Fruit fly (Drosophila melanogaster): ENCODE measurements around the gene Mon1.

Mon1 gene

DNA sequence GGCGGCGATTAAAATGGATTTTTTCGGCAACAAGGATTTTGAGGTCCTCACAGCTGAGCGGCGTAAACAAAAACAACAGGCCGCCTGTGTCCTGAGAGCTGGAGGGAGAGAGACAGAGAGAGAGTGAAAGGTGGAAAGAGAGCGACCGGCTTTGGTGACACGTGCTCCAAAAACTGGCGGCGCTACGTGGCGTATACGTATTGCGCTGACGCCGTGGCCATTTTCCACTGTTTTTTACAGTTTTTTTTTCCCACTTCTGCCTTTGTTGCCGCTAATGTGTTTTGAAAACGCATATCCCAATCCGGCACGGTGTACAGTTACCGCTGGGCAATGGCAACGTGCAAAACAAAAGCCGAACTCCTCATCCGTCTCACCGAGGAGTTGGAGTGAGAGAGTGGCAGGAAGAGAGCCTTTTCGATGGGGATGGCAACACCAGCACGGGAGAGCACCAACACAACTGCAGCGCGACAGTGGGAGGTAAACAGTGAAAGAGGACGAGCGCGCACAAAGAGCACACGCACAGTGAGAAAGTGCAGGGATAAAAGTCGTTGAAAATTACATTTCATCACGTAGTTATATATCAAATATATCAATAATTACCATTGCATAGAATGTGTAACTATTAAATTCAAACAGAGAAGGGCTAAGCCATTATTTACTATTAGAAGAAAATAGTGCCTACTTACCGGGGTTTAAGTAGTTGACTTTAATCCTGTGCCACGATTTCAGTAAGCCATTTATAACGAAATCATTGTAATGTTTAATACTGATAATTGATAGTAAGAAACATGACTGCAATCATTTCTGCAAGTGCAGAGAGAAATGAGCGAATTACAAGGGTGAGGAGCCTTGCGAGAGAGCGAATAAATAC is 29.8 kb upstream of the Mon1 start:
- no peak for TF ChIP-seq insv (optimal IDR thresholded peaks at IDR 0.05)
- TF ChIP-seq Myc (optimal IDR thresholded peaks at IDR 0.05): no peak
- TF ChIP-seq ttk (optimal IDR thresholded peaks at IDR 0.05): no peak
- no peak for TF ChIP-seq Sin3A (optimal IDR thresholded peaks at IDR 0.05)
- no peak for TF ChIP-seq psq (optimal IDR thresholded peaks at IDR 0.05)
- no peak for TF ChIP-seq h (optimal IDR thresholded peaks at IDR 0.05)

DNA sequence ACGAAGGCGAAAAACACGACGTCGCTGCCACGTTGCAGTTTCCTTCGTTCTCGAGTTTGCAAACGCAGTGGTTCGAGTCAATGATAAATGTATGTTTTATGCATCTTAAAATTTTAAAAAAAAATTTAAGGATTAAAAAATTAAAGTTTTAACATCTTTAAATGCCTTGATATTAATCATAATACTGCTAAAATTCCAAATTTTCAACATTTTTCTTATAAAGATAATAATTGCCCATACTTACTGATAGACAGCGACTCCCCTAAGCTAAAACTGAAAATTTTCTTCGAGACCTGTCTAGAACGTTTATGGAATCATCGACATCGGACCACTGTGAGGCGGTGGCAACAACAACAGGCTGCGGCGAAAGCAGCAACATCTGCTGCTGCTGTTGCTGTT is 29.1 kb upstream of the Mon1 start:
- TF ChIP-seq Sin3A (optimal IDR thresholded peaks at IDR 0.05) (no peak), ttk (optimal IDR thresholded peaks at IDR 0.05) (no peak), h (optimal IDR thresholded peaks at IDR 0.05) (no peak), insv (optimal IDR thresholded peaks at IDR 0.05) (no peak), Myc (optimal IDR thresholded peaks at IDR 0.05) (no peak), psq (optimal IDR thresholded peaks at IDR 0.05) (no peak)

DNA sequence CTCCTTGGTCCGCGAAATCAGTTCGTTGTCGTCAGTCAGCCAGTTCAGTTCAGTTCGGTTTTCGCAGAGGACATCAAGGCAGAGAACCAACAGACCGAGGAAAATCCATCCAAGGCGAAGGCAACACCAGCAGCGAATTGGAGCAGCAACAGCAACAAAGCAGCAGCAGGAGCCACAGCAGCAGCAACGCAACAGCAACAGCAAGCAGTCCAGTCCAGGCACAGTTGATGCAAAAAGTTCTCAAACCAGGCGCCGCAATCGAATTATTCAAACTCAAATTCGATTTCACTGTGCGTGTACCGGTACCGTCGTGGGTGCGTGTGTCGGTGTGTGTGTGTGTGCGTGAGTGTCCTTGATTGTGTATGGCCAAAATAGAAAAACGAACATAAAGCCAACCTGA is 28.7 kb upstream of the Mon1 start, which contains the start of gene CG15628:
Gene CG15628 (plus strand): TSS at position 18 of the 400 bp plus-strand sequence.
- TF ChIP-seq ttk (optimal IDR thresholded peaks at IDR 0.05) (no peak), Sin3A (optimal IDR thresholded peaks at IDR 0.05) (no peak), insv (optimal IDR thresholded peaks at IDR 0.05) (no peak), h (optimal IDR thresholded peaks at IDR 0.05) (no peak), psq (optimal IDR thresholded peaks at IDR 0.05) (no peak), Myc (optimal IDR thresholded peaks at IDR 0.05) (no peak)

DNA sequence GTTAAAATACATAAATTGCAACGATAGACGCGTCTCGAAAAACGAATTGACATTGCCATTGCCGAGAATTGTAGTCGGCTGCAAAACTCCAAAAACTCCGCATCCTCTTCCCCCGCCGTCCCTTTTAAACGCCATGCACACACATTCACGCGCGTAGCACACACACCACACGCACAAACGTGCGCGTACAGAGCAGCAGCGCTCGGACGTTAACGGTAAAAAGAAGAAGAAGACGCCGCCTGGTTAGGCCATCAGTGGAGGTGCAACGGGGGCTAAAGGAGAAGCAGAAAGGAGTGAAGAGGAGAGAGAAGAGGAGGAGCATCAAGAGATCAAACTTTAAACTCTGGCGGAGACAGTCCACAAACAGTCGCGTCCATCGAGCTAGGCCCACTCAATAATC is 28.2 kb upstream of the Mon1 start:
- TF ChIP-seq insv (optimal IDR thresholded peaks at IDR 0.05): no peak
- TF ChIP-seq Myc (optimal IDR thresholded peaks at IDR 0.05): no peak
- no peak for TF ChIP-seq Sin3A (optimal IDR thresholded peaks at IDR 0.05)
- no peak for TF ChIP-seq h (optimal IDR thresholded peaks at IDR 0.05)
- no peak for TF ChIP-seq ttk (optimal IDR thresholded peaks at IDR 0.05)
- no peak for TF ChIP-seq psq (optimal IDR thresholded peaks at IDR 0.05)

DNA sequence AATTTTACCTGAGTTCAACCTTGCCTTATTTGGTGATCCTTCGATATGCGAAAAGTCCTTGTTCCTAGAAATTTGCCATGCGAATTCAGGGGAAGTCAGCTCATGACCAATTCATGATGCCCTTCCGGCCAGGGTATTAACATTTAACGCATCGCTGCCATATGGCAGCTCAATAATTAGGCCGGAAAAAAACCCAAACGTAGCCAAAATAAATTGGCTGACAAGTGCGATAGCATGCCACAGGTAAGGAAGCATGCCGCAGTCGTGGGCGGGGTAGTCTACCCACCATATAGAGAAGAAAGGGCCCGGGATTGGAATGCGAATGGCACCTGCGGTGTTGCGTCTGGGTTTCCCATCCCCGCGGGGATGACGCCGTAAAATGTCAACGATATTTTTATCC is 26.6 kb upstream of the Mon1 start:
- TF ChIP-seq ttk (optimal IDR thresholded peaks at IDR 0.05): no peak
- no peak for TF ChIP-seq insv (optimal IDR thresholded peaks at IDR 0.05)
- TF ChIP-seq Sin3A (optimal IDR thresholded peaks at IDR 0.05): no peak
- TF ChIP-seq psq (optimal IDR thresholded peaks at IDR 0.05): no peak
- TF ChIP-seq Myc (optimal IDR thresholded peaks at IDR 0.05): no peak
- no peak for TF ChIP-seq h (optimal IDR thresholded peaks at IDR 0.05)

DNA sequence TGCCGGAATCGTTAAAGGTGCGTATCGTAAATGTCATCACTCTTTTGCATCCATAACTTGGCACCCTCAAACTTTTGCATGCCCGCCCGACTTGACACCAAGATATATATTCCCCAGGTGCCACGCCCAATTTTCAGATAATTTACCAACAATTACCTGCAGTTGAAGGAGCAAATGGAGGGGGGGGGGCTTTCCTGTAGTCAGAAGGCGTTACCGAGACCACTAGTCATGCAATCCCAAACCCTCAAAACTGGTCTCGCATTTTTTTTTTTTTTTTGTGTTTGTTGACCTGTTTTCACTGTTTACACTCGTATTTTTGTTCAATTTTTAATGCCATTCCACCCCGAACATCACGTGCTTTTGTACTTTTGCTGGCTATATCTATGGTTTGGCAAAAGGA is 24.7 kb upstream of the Mon1 start:
- no peak for TF ChIP-seq insv (optimal IDR thresholded peaks at IDR 0.05)
- TF ChIP-seq ttk (optimal IDR thresholded peaks at IDR 0.05): no peak
- no peak for TF ChIP-seq h (optimal IDR thresholded peaks at IDR 0.05)
- TF ChIP-seq psq (optimal IDR thresholded peaks at IDR 0.05): no peak
- no peak for TF ChIP-seq Myc (optimal IDR thresholded peaks at IDR 0.05)
- no peak for TF ChIP-seq Sin3A (optimal IDR thresholded peaks at IDR 0.05)

DNA sequence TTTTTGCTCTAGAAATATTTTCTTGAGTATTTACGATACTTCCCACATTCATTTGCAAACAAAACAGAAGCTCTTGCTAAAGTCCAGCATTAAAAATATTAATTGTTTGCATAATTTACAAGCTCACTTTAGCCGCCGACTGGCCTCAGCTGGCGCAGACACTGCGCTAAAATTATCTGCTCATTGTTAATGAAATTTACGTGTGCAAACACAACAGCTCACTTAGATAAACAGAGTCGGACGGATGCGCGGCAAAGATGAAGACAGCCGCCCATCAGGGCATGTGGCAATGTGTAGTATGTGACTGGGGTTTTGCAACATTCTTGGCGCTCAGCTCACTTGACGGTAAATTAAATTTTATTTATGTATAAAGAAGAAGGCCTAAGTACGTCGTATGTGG is 21.4 kb upstream of the Mon1 start:
- TF ChIP-seq Sin3A (optimal IDR thresholded peaks at IDR 0.05): no peak
- TF ChIP-seq insv (optimal IDR thresholded peaks at IDR 0.05): no peak
- TF ChIP-seq psq (optimal IDR thresholded peaks at IDR 0.05): no peak
- TF ChIP-seq h (optimal IDR thresholded peaks at IDR 0.05): no peak
- TF ChIP-seq Myc (optimal IDR thresholded peaks at IDR 0.05): no peak
- TF ChIP-seq ttk (optimal IDR thresholded peaks at IDR 0.05): no peak

DNA sequence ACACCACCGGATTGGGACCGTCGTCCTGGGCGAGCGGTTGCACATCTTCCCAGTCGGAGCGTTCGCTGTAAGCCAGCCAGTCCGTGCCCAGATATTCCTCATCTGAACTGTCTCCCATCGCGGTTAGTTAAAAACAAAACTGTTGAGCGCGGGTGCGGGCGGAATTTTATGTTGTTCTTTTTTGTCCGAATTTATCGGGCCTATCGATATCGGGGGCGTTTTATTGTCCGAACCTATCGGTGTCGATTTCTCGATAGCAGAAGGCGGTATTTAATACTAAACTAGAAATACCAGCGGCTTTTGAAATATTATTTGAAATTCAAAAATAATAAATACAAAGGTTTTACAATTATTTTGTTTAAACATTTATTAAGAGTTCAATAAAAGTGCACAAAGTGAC is 20.0 kb upstream of the Mon1 start, which contains the start of gene Fnta:
Gene Fnta (minus strand): TSS at position 204 of the 400 bp plus-strand sequence.
- TF ChIP-seq ttk (optimal IDR thresholded peaks at IDR 0.05): no peak
- no peak for TF ChIP-seq Myc (optimal IDR thresholded peaks at IDR 0.05)
- TF ChIP-seq h (optimal IDR thresholded peaks at IDR 0.05): no peak
- TF ChIP-seq psq (optimal IDR thresholded peaks at IDR 0.05): no peak
- TF ChIP-seq insv (optimal IDR thresholded peaks at IDR 0.05): no peak
- no peak for TF ChIP-seq Sin3A (optimal IDR thresholded peaks at IDR 0.05)

DNA sequence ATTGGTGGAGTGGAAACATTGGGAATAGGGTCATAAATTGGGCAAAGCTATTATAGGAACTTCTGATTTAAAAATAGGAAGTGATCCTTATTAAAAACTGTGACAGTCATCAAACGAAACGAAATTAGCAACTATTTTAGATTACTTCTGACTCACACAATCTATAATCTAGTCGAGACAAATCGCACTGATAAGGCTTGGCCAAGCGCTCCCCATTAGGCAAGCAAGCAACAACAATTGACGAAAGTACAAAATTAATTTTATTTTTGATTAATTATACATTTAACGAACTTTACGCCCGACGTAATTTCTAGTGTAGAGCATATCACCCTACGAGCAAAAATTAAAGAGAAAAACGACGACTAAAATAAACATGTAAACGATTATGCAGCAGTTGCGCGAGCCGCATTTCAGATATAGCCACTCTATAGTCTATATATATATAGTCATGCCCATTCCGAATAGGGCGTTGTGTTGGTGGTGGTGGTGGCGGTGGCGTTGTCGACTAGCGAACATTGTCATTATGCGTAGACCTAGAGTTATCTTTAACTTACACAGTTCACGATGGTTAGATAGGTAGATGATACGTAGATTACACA is 15.3 kb upstream of the Mon1 start, which contains the start of gene Ir25a:
Gene Ir25a (minus strand): TSS at position 210 of the 599 bp plus-strand sequence.
- no peak for TF ChIP-seq insv (optimal IDR thresholded peaks at IDR 0.05)
- TF ChIP-seq Myc (optimal IDR thresholded peaks at IDR 0.05): no peak

DNA sequence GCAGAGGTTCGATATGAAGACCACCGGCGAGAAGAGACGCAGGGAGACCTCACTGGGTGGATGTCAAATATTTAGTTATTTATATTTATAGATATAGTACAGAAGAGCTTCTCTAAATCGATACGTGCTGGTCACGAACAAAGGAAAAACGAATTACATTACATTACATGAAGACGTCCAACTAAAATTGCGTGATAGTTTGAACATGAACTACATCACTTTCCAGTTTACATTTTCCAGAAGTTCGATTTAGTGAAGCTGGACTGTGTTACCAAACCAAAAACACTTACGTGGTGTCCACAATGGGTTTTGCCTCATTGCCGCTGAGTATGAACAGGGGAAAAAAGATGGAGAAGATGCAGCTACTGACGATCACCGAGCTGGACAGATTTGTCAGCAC is 14.2 kb upstream of the Mon1 start:
- no peak for TF ChIP-seq psq (optimal IDR thresholded peaks at IDR 0.05)
- no peak for TF ChIP-seq insv (optimal IDR thresholded peaks at IDR 0.05)
- no peak for TF ChIP-seq Myc (optimal IDR thresholded peaks at IDR 0.05)
- TF ChIP-seq h (optimal IDR thresholded peaks at IDR 0.05): no peak
- TF ChIP-seq ttk (optimal IDR thresholded peaks at IDR 0.05): no peak
- no peak for TF ChIP-seq Sin3A (optimal IDR thresholded peaks at IDR 0.05)

DNA sequence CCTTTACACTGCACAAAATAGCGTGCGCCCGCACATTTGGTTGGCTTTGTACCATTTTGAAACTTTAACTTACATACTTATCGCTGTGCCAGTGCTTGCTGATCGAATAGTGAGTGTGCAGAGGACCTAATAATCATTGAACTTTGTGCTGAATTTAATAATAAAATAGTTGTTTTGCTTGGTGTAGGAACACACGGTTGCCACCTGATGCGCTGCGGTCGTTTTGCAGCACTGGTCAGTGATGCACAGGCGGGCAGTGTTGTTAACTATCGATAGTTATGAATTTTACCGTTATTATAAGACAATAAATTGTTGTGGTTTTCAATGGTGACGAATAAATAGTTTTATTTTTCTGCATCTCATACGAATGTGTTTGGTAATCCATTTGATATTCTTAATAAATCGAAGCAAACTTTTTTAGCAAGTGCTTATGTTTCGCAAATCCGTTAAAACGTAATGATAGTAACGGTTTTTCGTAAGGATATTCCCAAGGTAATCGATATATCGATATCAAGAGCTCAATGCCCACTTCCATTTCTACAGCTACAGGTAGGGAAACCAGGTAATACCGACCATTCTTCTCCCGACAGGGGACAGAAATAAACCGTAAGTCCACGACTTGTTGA is 12.6 kb upstream of the Mon1 start, which contains the start of the genes tank and CG12194:
Gene tank (minus strand): TSS at position 228 of the 626 bp plus-strand sequence.
Gene CG12194 (plus strand): TSS at position 576 of the 626 bp plus-strand sequence.
- no peak for TF ChIP-seq insv (optimal IDR thresholded peaks at IDR 0.05)
- TF ChIP-seq psq (optimal IDR thresholded peaks at IDR 0.05): no peak
- no peak for TF ChIP-seq Myc (optimal IDR thresholded peaks at IDR 0.05)
- no peak for TF ChIP-seq h (optimal IDR thresholded peaks at IDR 0.05)
- TF ChIP-seq ttk (optimal IDR thresholded peaks at IDR 0.05): no peak
- TF ChIP-seq Sin3A (optimal IDR thresholded peaks at IDR 0.05): no peak
